Worm (Caenorhabditis elegans) whole organism, L3 larva: ENCODE measurements around the gene F23D12.4.

Experiments used
- R02D3.7 ChIP-seq: fragments of 150-350 bp; optimal IDR thresholded peaks from 2 replicates; lab custom pipeline; 2014; ENCODE audit warnings: missing biosample characterization, missing genetic modification characterization
- ZK546.5 ChIP-seq: sonication (generic microtip); optimal IDR thresholded peaks from 2 replicates; lab custom pipeline; 2017; ENCODE audit warnings: missing biosample characterization, missing genetic modification characterization
- aly-2 ChIP-seq: fragments of 150-350 bp; optimal IDR thresholded peaks from 2 replicates; lab custom pipeline; 2014; ENCODE audit warnings: missing biosample characterization, missing genetic modification characterization
- ama-1 ChIP-seq: fragments of 150-350 bp; optimal IDR thresholded peaks from 2 replicates; lab custom pipeline; 2018
- ceh-16 ChIP-seq: sonication (generic microtip); optimal IDR thresholded peaks from 2 replicates; lab custom pipeline; 2017; ENCODE audit warnings: missing biosample characterization, missing genetic modification characterization
- ceh-28 ChIP-seq: fragments of 150-350 bp; optimal IDR thresholded peaks from 2 replicates; lab custom pipeline; 2014; ENCODE audit warnings: missing biosample characterization, missing genetic modification reagents, missing genetic modification characterization
- elt-1 ChIP-seq: fragments of 150-350 bp; optimal IDR thresholded peaks from 2 replicates; lab custom pipeline; 2014; ENCODE audit warnings: missing biosample characterization, missing genetic modification characterization
- elt-2 ChIP-seq: sonication (generic microtip); optimal IDR thresholded peaks from 2 replicates; lab custom pipeline; 2016; ENCODE audit warnings: missing genetic modification reagents, mild to moderate bottlenecking, missing genetic modification characterization, missing compliant biosample characterization
- elt-3 ChIP-seq, 3 experiments: fragments of 150-350 bp in 1 of 3; sonication (generic microtip) in 2 of 3; optimal IDR thresholded peaks; 2 replicates in 2 of 3; 4 replicates in 1 of 3; lab custom pipeline; 2014 to 2017; ENCODE audit warnings: missing biosample characterization in 3 of 3, missing genetic modification characterization in 3 of 3
- eor-1 ChIP-seq, 2 experiments: fragments of 150-350 bp; optimal IDR thresholded peaks; 2 replicates each; lab custom pipeline; 2014 to 2018; ENCODE audit warnings: missing biosample characterization in 2 of 2, missing genetic modification characterization in 2 of 2
- fkh-10 ChIP-seq: sonication (generic microtip); optimal IDR thresholded peaks from 2 replicates; lab custom pipeline; 2017; ENCODE audit warnings: missing biosample characterization, missing genetic modification reagents, missing genetic modification characterization
- fkh-2 ChIP-seq: fragments of 150-350 bp; optimal IDR thresholded peaks from 2 replicates; lab custom pipeline; 2014; ENCODE audit warnings: missing biosample characterization, missing genetic modification reagents, missing genetic modification characterization
- fos-1 ChIP-seq: fragments of 150-350 bp; optimal IDR thresholded peaks from 2 replicates; lab custom pipeline; 2014; ENCODE audit warnings: missing biosample characterization, missing genetic modification characterization
- hmg-11 ChIP-seq: sonication (generic microtip); optimal IDR thresholded peaks from 2 replicates; lab custom pipeline; 2016; ENCODE audit warnings: missing genetic modification characterization, missing compliant biosample characterization
- jun-1 ChIP-seq: fragments of 150-350 bp; optimal IDR thresholded peaks from 2 replicates; lab custom pipeline; 2014; ENCODE audit warnings: missing biosample characterization, missing genetic modification reagents, missing genetic modification characterization
- lin-39 ChIP-seq: fragments of 150-350 bp; optimal IDR thresholded peaks from 2 replicates; lab custom pipeline; 2018; ENCODE audit warnings: missing biosample characterization, missing genetic modification reagents, missing genetic modification characterization
- lsy-12 ChIP-seq: sonication (generic microtip); optimal IDR thresholded peaks from 2 replicates; lab custom pipeline; 2016; ENCODE audit warnings: mild to moderate bottlenecking, missing genetic modification characterization, missing compliant biosample characterization
- mml-1 ChIP-seq: fragments of 150-350 bp; sonication (generic microtip); optimal IDR thresholded peaks from 3 replicates; lab custom pipeline; 2014; ENCODE audit warnings: missing biosample characterization, missing genetic modification characterization
- nfya-1 ChIP-seq: sonication (generic microtip); optimal IDR thresholded peaks from 2 replicates; lab custom pipeline; 2017; ENCODE audit warnings: missing genetic modification characterization, mild to moderate bottlenecking, missing compliant biosample characterization, antibody characterized with exemption, moderate library complexity; ENCODE audit not compliant: insufficient read depth
- nhr-11 ChIP-seq: fragments of 150-350 bp; optimal IDR thresholded peaks from 2 replicates; lab custom pipeline; 2014; ENCODE audit warnings: missing biosample characterization, missing genetic modification characterization
- nhr-23 ChIP-seq: fragments of 150-350 bp; optimal IDR thresholded peaks from 2 replicates; lab custom pipeline; 2014; ENCODE audit warnings: missing biosample characterization, missing genetic modification reagents, missing genetic modification characterization
- nhr-25 ChIP-seq: sonication (generic microtip); optimal IDR thresholded peaks from 2 replicates; lab custom pipeline; 2017; ENCODE audit warnings: missing biosample characterization, missing genetic modification characterization
- nhr-28 ChIP-seq: fragments of 150-350 bp; optimal IDR thresholded peaks from 2 replicates; lab custom pipeline; 2014; ENCODE audit warnings: missing biosample characterization, missing genetic modification characterization
- nhr-43 ChIP-seq: sonication (generic microtip); optimal IDR thresholded peaks from 2 replicates; lab custom pipeline; 2016; ENCODE audit warnings: mild to moderate bottlenecking, missing genetic modification characterization, missing compliant biosample characterization; ENCODE audit not compliant: poor library complexity, severe bottlenecking
- nhr-67 ChIP-seq: fragments of 150-350 bp; optimal IDR thresholded peaks from 2 replicates; lab custom pipeline; 2014; ENCODE audit warnings: missing biosample characterization, missing genetic modification characterization
- nhr-76 ChIP-seq: fragments of 150-350 bp; sonication (generic microtip); optimal IDR thresholded peaks from 5 replicates; lab custom pipeline; 2014; ENCODE audit warnings: missing biosample characterization, missing genetic modification characterization
- nhr-77 ChIP-seq: fragments of 150-350 bp; optimal IDR thresholded peaks from 2 replicates; lab custom pipeline; 2014; ENCODE audit warnings: missing biosample characterization, missing genetic modification characterization
- pha-4 ChIP-seq: fragments of 150-350 bp; optimal IDR thresholded peaks from 2 replicates; lab custom pipeline; 2014; ENCODE audit warnings: missing biosample characterization, missing genetic modification reagents, missing genetic modification characterization
- sea-2 ChIP-seq: fragments of 150-350 bp; sonication (generic microtip); optimal IDR thresholded peaks from 4 replicates; lab custom pipeline; 2014; ENCODE audit warnings: missing biosample characterization, missing genetic modification reagents, missing genetic modification characterization
- snpc-4 ChIP-seq: fragments of 150-350 bp; optimal IDR thresholded peaks from 2 replicates; lab custom pipeline; 2014; ENCODE audit warnings: missing biosample characterization, missing genetic modification characterization
- tbx-2 ChIP-seq: sonication (generic microtip); optimal IDR thresholded peaks from 2 replicates; lab custom pipeline; 2016; ENCODE audit warnings: mild to moderate bottlenecking, missing genetic modification characterization, missing compliant biosample characterization
- unc-62 ChIP-seq: fragments of 150-350 bp; sonication (generic microtip); optimal IDR thresholded peaks from 4 replicates; lab custom pipeline; 2014; ENCODE audit warnings: missing biosample characterization, missing genetic modification reagents, missing genetic modification characterization
- ztf-4 ChIP-seq: fragments of 150-350 bp; optimal IDR thresholded peaks from 2 replicates; lab custom pipeline; 2014; ENCODE audit warnings: missing biosample characterization, missing genetic modification characterization

The F23D12.4 gene

ce11 chrX:14490486-14490885 is 45.7 kb downstream of the F23D12.4 start:
- TF ChIP-seq fkh-2 (no peak), nhr-77 (tag; lab: Kevin White, UChicago) (no peak), ceh-28 (tag; lab: Kevin White, UChicago) (no peak), elt-1 (no peak), sea-2 (no peak), nhr-23 (tag; lab: Kevin White, UChicago) (no peak), lin-39 (tag; lab: Kevin White, UChicago) (no peak), nfya-1 (tag; lab: Kevin White, UChicago) (no peak)

ce11 chrX:14491103-14491502 is 46.3 kb downstream of the F23D12.4 start:
- TF ChIP-seq nhr-77 (tag; lab: Kevin White, UChicago) (no peak), fkh-2 (no peak), nhr-25 (peak; percentile 5), jun-1 (tag; lab: Kevin White, UChicago) (no peak), nfya-1 (tag; lab: Kevin White, UChicago) (peak; percentile 31), elt-1 (peak; percentile 39), ama-1 (lab: Kevin White, UChicago) (peak; percentile 63), fos-1 (no peak), lin-39 (tag; lab: Kevin White, UChicago) (peak; percentile 7), ZK546.5 (tag; lab: Kevin White, UChicago) (no peak), nhr-28 (tag; lab: Kevin White, UChicago) (no peak), R02D3.7 (tag; lab: Kevin White, UChicago) (no peak), lsy-12 (tag; lab: Kevin White, UChicago) (no peak), pha-4 (peak; percentile 18), nhr-11 (no peak), aly-2 (tag; lab: Kevin White, UChicago) (no peak), hmg-11 (tag; lab: Kevin White, UChicago) (peak; percentile 41), eor-1 (tag; optimal IDR thresholded peaks at IDR 0.05; lab: Kevin White, UChicago) (no peak)

- TF ChIP-seq tbx-2 (tag; lab: Kevin White, UChicago) (no peak), mml-1 (no peak), sea-2 (no peak), elt-3 (tag; optimal IDR thresholded peaks at IDR 0.05; lab: Kevin White, UChicago) (no peak), elt-2 (tag; lab: Kevin White, UChicago) (no peak), fkh-10 (GFP tag; lab: Kevin White, UChicago) (no peak), fos-1 (no peak), fkh-2 (no peak), nfya-1 (tag; lab: Kevin White, UChicago) (no peak), nhr-23 (tag; lab: Kevin White, UChicago) (no peak), nhr-67 (tag; lab: Kevin White, UChicago) (no peak), nhr-43 (tag; lab: Kevin White, UChicago) (no peak), snpc-4 (tag; lab: Kevin White, UChicago) (no peak), nhr-76 (no peak)
These were observed 47.6 kb downstream of the F23D12.4 start for ce11 chrX:14492441-14492840.

- peak; percentile 9 for TF ChIP-seq nfya-1 (tag; lab: Kevin White, UChicago)
- no peak for TF ChIP-seq unc-62
- no peak for TF ChIP-seq nhr-77 (tag; lab: Kevin White, UChicago)
- peak; percentile 61 for TF ChIP-seq lin-39 (tag; lab: Kevin White, UChicago)
- no peak for TF ChIP-seq aly-2 (tag; lab: Kevin White, UChicago)
- no peak for TF ChIP-seq ztf-4
- no peak for TF ChIP-seq ceh-28 (tag; lab: Kevin White, UChicago)
- peak; percentile 41 for TF ChIP-seq pha-4
- no peak for TF ChIP-seq snpc-4 (tag; lab: Kevin White, UChicago)
- no peak for TF ChIP-seq fkh-2
- TF ChIP-seq ceh-16 (tag; lab: Kevin White, UChicago): no peak
- TF ChIP-seq, all 47 proteins: peak for 3
These were observed 50.3 kb downstream of the F23D12.4 start for ce11 chrX:14495075-14495474.

ce11 chrX:14495785-14496184 is 51.0 kb downstream of the F23D12.4 start, which contains the start of gene ztf-14:
Gene ztf-14 (plus strand): TSS chrX:14496085.
- TF ChIP-seq nhr-23 (tag; lab: Kevin White, UChicago): no peak
